Worm (Caenorhabditis elegans): ENCODE results near the gene gpa-17.

DNA sequence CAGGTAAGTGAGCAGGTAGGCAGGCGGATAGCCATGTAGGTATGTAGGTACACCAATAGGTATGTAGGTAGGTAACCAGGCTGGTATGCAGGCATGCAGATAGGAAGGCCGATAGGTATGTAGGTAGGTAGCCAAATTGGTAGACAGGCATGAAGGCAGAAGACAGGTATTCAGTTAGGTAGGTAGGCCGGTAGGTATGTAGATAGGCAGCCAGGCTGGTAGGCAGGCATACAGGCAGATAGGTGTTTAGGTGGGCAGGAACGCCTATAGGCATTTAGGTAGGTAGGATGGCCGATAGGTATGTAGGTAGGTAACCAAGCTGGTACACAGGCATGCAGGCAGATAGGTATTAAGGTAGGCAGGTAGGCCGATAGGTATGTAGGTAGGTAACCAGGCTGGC is 25.6 kb upstream of the gpa-17 start:
- TF ChIP-seq T22C8.4 (GFP tag; IDR thresholded peaks at IDR 0.05), result no peak
- no peak for TF ChIP-seq flt-1 (GFP tag; IDR thresholded peaks at IDR 0.05)
- TF ChIP-seq ztf-29 (GFP tag; IDR thresholded peaks at IDR 0.05), result no peak
- no peak for TF ChIP-seq tab-1 (GFP tag; IDR thresholded peaks at IDR 0.05)
- TF ChIP-seq ref-1 (GFP tag; conservative IDR thresholded peaks at IDR 0.05), result no peak; the same call in 1 of the 2 replicates
- TF ChIP-seq ztf-23 (GFP tag; IDR thresholded peaks at IDR 0.05), result no peak
- TF ChIP-seq klf-2 (GFP tag; conservative IDR thresholded peaks at IDR 0.05), result no peak
- no peak for TF ChIP-seq cog-1 (tag; optimal IDR thresholded peaks at IDR 0.05)

Data from whole organism, midembryonic.